Worm (Caenorhabditis elegans): ENCODE data around the gene mig-39.

ce11 chrIII:8518990-8519389 is 52.2 kb downstream of the mig-39 start:
- no peak for TF ChIP-seq him-1 (tag; optimal IDR thresholded peaks at IDR 0.05)
- TF ChIP-seq ztf-26 (tag; optimal IDR thresholded peaks at IDR 0.05), result no peak
- TF ChIP-seq let-607 (tag; optimal IDR thresholded peaks at IDR 0.05), result no peak
- no peak for TF ChIP-seq madf-8 (GFP tag; conservative IDR thresholded peaks at IDR 0.05)
- TF ChIP-seq akir-1 (GFP tag; optimal IDR thresholded peaks at IDR 0.05), result no peak
- no peak for TF ChIP-seq ZK185.1 (tag; optimal IDR thresholded peaks at IDR 0.05; ENCODE audit: poor library complexity, severe bottlenecking)
- TF ChIP-seq cebp-2 (GFP tag; IDR thresholded peaks at IDR 0.05), result no peak
- TF ChIP-seq egrh-3 (GFP tag; IDR thresholded peaks at IDR 0.05), result no peak
- TF ChIP-seq T26A5.8 (tag; optimal IDR thresholded peaks at IDR 0.05), result no peak
- no peak for TF ChIP-seq B0261.1 (tag; optimal IDR thresholded peaks at IDR 0.05)
- no peak for TF ChIP-seq snpc-4 (GFP tag; optimal IDR thresholded peaks at IDR 0.05)
- TF ChIP-seq snpc-4 (tag; optimal IDR thresholded peaks at IDR 0.05), result no peak
- no peak for TF ChIP-seq dox-1 (GFP tag; IDR thresholded peaks at IDR 0.05)
- TF ChIP-seq pha-4 (tag; optimal IDR thresholded peaks at IDR 0.05), result no peak
- no peak for TF ChIP-seq sea-2 (GFP tag; IDR thresholded peaks at IDR 0.05)
